Fruit fly (Drosophila melanogaster): ENCODE data around the gene Ugt302C1.

The Ugt302C1 gene

DNA sequence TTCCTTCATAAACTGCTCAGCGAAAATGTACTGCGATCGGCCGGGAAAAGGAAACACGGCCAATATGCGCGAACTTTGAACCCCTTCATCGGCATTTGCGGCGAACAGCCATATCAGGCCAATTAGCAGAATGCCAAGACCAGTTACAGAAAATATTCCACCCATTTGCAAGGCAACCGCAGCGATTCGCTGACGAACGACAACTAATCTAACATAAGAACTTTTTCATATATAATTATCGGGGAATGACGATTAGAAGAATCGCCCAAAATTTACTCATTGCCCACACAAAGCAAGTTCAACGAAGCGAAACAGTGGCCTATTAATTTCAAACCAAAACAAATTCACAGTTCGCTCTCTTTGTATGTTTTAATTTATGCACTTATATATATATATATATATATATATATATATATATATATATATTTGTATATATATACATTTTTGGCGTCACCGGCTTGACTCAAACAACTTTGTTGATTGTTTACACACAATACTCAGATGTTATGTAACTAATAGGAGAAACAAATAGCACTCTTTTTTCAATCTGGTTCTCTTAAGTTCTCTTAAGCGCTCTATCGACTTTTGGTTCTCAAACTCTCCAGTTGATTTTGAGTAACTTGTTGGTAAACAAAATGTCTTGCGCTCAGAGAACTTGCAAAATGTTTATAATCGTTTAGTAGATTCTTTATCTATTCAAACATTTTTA, 15.7 kb downstream of the Ugt302C1 start, which contains the start of gene Ugt35A1:
Gene Ugt35A1, minus strand, starts transcription at position 205 of the 709 bp plus-strand sequence.
- TF ChIP-seq dmrt93B (GFP tag; optimal IDR thresholded peaks at IDR 0.05), result no peak
- TF ChIP-seq Rel (GFP tag; optimal IDR thresholded peaks at IDR 0.05), result no peak
- no peak for TF ChIP-seq Rel (tag; optimal IDR thresholded peaks at IDR 0.05)
- TF ChIP-seq jim (GFP tag; optimal IDR thresholded peaks at IDR 0.05), result no peak
- TF ChIP-seq dl (GFP tag; optimal IDR thresholded peaks at IDR 0.05; ENCODE audit: insufficient read depth in 1 of 2, partially characterized antibody in 2 of 2), result peak in 1 of 2 experiments; percentile 28
- no peak for TF ChIP-seq Dfd (GFP tag; optimal IDR thresholded peaks at IDR 0.05)
- no peak for TF ChIP-seq woc (GFP tag; optimal IDR thresholded peaks at IDR 0.05)
- TF ChIP-seq Vsx2 (GFP tag; optimal IDR thresholded peaks at IDR 0.05; ENCODE audit: partially characterized antibody), result peak; percentile 94
- TF ChIP-seq usp (GFP tag; optimal IDR thresholded peaks at IDR 0.05), result no peak
- TF ChIP-seq brk (GFP tag; optimal IDR thresholded peaks at IDR 0.05), result peak; percentile 17
- peak; percentile 16 for TF ChIP-seq Dif (GFP tag; optimal IDR thresholded peaks at IDR 0.05; ENCODE audit: partially characterized antibody)

DNA sequence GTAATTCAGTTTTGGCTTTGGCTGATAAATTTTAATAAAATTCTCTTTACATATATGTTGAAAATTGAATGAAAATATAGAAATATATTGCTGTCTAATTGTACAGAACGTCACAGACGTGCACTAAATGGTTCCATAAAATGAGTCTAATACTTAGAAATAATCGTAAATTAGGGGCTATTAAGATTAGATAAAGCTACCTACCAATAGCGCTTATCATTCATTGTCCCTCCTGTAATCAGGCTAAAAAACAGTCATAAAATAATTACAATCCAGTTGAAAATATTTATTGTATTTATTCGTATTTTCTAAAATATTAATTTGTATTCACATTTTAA, 16.2 kb downstream of the Ugt302C1 start:
- TF ChIP-seq CrebA (GFP tag; optimal IDR thresholded peaks at IDR 0.05; ENCODE audit: borderline replicate concordance) (peak; percentile 58), usp (GFP tag; optimal IDR thresholded peaks at IDR 0.05) (no peak)

DNA sequence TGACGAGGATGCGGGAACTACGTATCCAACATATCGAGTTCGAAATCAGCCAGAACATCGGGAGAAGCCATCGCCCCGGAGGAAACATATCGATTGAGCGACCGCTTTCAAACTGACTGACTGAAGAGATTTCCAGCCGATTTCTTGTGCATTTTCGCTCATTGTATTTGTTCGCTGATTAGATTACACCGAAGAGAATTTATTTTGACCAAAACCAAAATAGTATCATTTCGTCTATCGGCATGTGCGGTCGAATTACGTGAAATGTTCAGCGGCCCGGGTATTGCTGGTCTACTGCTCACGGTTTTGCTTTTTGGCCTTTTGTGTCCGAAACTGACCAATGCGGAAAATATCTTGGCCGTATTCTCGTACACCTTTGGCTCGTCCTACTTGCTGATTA, 18.4 kb downstream of the Ugt302C1 start, which contains the start of the genes Ugt304A1 and Ugt303A1:
Gene Ugt304A1, minus strand, starts transcription at position 101 of the 400 bp plus-strand sequence.
Gene Ugt303A1, plus strand, starts transcription at position 222 of the 400 bp plus-strand sequence.
- TF ChIP-seq br (GFP tag; optimal IDR thresholded peaks at IDR 0.05) (no peak), brk (GFP tag; optimal IDR thresholded peaks at IDR 0.05) (no peak), dsf (GFP tag; optimal IDR thresholded peaks at IDR 0.05; ENCODE audit: borderline replicate concordance) (no peak), woc (GFP tag; optimal IDR thresholded peaks at IDR 0.05) (no peak), CrebA (GFP tag; optimal IDR thresholded peaks at IDR 0.05; ENCODE audit: borderline replicate concordance) (no peak), sv (GFP tag; optimal IDR thresholded peaks at IDR 0.05) (no peak), GATAd (GFP tag; optimal IDR thresholded peaks at IDR 0.05) (no peak), tai (GFP tag; optimal IDR thresholded peaks at IDR 0.05) (no peak), Hr83 (GFP tag; optimal IDR thresholded peaks at IDR 0.05; ENCODE audit: poor library complexity, severe bottlenecking) (no peak), OdsH (GFP tag; optimal IDR thresholded peaks at IDR 0.05) (no peak), psq (GFP tag; optimal IDR thresholded peaks at IDR 0.05) (no peak), Abd-B (GFP tag; optimal IDR thresholded peaks at IDR 0.05) (no peak), usp (GFP tag; optimal IDR thresholded peaks at IDR 0.05) (no peak)

DNA sequence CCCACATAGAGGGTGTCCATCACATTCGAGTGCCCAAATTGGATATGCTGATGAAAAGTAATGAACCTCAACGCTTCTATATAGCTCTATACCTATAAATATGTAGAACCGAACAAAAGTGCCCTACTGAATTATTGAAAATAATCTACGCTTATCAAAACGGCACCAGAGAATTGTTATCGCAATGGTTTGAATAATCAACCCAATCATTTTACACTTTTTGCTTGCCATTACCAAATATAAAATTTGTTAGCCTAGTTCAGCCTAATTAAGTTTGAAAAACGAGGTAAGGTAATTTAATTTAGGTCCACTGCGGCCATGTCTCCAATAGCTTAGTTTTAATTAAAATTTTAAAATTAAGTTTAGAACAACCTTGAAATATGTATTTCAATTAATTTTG, 18.9 kb downstream of the Ugt302C1 start:
- TF ChIP-seq Abd-B (GFP tag; optimal IDR thresholded peaks at IDR 0.05) (no peak), Hnf4 (GFP tag; optimal IDR thresholded peaks at IDR 0.05) (no peak), dsf (GFP tag; optimal IDR thresholded peaks at IDR 0.05; ENCODE audit: borderline replicate concordance) (no peak), Rel (GFP tag; optimal IDR thresholded peaks at IDR 0.05) (no peak), Rel (tag; optimal IDR thresholded peaks at IDR 0.05) (no peak), CrebA (GFP tag; optimal IDR thresholded peaks at IDR 0.05; ENCODE audit: borderline replicate concordance) (no peak), sage (GFP tag; optimal IDR thresholded peaks at IDR 0.05) (no peak), Vsx2 (GFP tag; optimal IDR thresholded peaks at IDR 0.05; ENCODE audit: partially characterized antibody) (no peak), Dfd (GFP tag; optimal IDR thresholded peaks at IDR 0.05) (no peak), GATAd (GFP tag; optimal IDR thresholded peaks at IDR 0.05) (no peak), HLH106 (tag; optimal IDR thresholded peaks at IDR 0.05) (no peak), Hr83 (GFP tag; optimal IDR thresholded peaks at IDR 0.05; ENCODE audit: poor library complexity, severe bottlenecking) (no peak), tai (GFP tag; optimal IDR thresholded peaks at IDR 0.05) (no peak), fru (GFP tag; optimal IDR thresholded peaks at IDR 0.05) (no peak), brk (GFP tag; optimal IDR thresholded peaks at IDR 0.05) (no peak), br (GFP tag; optimal IDR thresholded peaks at IDR 0.05) (no peak), jim (GFP tag; optimal IDR thresholded peaks at IDR 0.05) (no peak), h (GFP tag; optimal IDR thresholded peaks at IDR 0.05) (no peak), Mio (GFP tag; optimal IDR thresholded peaks at IDR 0.05) (no peak), usp (GFP tag; optimal IDR thresholded peaks at IDR 0.05) (no peak), CG32264 (GFP tag; optimal IDR thresholded peaks at IDR 0.05) (no peak)

DNA sequence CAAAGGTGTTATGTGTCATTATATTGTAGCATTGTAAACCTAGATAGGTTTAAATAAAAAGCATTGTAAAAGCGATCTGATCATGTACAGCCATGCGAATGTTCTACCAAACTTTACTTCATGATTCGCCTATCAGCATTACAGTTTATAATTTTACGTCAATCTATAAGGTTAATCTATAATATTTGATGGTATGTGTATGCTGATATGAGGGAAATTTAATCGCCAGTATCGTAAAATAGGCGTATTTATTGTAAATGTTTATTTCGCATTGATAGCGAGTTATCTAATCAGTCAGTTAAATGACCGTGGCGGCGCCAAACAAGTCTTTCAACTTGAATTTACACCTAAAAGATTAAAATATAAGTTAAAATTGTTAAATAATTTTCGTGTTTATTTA, 20.7 kb downstream of the Ugt302C1 start:
- TF ChIP-seq usp (GFP tag; optimal IDR thresholded peaks at IDR 0.05) (no peak), Hnf4 (GFP tag; optimal IDR thresholded peaks at IDR 0.05) (no peak), GATAd (GFP tag; optimal IDR thresholded peaks at IDR 0.05) (no peak), Dif (GFP tag; optimal IDR thresholded peaks at IDR 0.05; ENCODE audit: partially characterized antibody) (no peak), Dfd (GFP tag; optimal IDR thresholded peaks at IDR 0.05) (no peak), brk (GFP tag; optimal IDR thresholded peaks at IDR 0.05) (no peak), woc (GFP tag; optimal IDR thresholded peaks at IDR 0.05) (no peak), sv (GFP tag; optimal IDR thresholded peaks at IDR 0.05) (no peak), CrebA (GFP tag; optimal IDR thresholded peaks at IDR 0.05; ENCODE audit: borderline replicate concordance) (no peak), dsf (GFP tag; optimal IDR thresholded peaks at IDR 0.05; ENCODE audit: borderline replicate concordance) (no peak), rgr (GFP tag; optimal IDR thresholded peaks at IDR 0.05) (no peak)
